Fruit fly (Drosophila melanogaster): Measurements from ENCODE around the gene Cp16.

Gene Cp16

DNA sequence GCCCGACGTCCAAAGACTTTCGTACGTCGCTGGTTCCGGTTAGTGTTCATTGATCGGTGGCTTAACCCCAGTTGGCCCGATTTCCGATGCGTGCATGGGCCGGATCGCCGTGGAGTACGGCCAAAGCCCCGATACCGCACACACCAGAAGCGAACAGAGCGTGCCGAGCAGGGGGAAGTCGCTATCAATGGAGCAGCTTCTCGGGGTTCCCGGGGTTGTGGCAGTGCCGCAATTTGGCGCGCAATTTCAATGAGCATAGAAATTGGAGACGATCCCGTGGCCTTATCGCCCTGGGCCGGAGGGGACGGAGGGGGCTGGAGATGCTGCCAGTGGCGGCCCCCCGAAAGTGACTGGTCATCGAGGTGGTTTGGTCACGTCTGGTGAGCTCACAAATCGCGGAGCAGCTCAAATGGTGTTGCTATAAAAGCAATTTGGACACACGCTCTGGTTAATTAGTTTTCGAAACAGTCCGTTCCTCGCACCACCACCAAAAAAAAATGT, at the start of gene Cp16:
TSS of gene Cp16 (plus strand) at position 451 of the 501 bp plus-strand sequence.
- TF ChIP-seq CG8478 (optimal IDR thresholded peaks at IDR 0.05) = no peak
- TF ChIP-seq usp (GFP tag; optimal IDR thresholded peaks at IDR 0.05) = no peak
- no peak for TF ChIP-seq pan (optimal IDR thresholded peaks at IDR 0.05)
- TF ChIP-seq psq (optimal IDR thresholded peaks at IDR 0.05) = no peak
- no peak for TF ChIP-seq Dll (optimal IDR thresholded peaks at IDR 0.05)
- TF ChIP-seq EcR (GFP tag; optimal IDR thresholded peaks at IDR 0.05) = no peak

DNA sequence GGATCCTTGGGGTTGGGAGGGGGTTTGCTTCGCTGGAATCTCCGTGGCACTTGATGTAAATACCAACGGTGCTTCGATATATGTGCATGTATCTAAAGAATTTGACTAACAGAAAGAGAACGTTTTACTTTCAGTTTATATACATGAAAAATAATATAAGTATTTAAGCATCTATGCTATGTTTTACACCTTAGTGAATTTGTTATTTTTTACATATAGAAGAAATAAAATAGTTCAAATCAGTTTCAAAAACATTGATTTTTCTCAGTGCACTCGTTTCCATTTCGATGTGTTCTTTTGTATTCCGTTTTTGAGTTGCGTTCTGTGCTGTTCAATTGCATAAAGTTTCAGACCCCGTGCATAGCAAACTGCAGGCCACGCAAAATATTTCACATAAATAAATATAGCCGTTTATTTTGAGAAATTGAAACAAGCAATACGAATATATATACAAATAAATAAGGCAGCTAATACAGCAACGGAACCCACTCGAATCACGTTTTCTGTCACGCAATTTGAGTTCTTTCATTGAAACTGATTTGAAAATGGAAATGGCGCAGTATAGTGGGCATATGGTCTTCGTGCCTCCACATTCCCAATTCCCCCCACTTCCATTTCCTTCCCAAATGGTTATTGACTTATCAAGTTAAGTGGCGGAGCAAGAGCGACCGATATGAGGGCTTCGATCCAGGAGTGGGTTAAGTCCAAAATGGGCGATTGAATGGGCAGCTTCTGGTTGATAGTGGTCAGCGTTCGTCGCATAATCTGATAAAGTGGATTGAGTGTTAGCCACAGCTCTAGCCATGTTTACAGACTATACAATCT, 49.0 kb upstream of the Cp16 start:
- TF ChIP-seq EcR (GFP tag; optimal IDR thresholded peaks at IDR 0.05) (no peak), pan (optimal IDR thresholded peaks at IDR 0.05) (no peak), Dll (optimal IDR thresholded peaks at IDR 0.05) (no peak), CG8478 (optimal IDR thresholded peaks at IDR 0.05) (no peak), usp (GFP tag; optimal IDR thresholded peaks at IDR 0.05) (no peak), psq (optimal IDR thresholded peaks at IDR 0.05) (no peak)

DNA sequence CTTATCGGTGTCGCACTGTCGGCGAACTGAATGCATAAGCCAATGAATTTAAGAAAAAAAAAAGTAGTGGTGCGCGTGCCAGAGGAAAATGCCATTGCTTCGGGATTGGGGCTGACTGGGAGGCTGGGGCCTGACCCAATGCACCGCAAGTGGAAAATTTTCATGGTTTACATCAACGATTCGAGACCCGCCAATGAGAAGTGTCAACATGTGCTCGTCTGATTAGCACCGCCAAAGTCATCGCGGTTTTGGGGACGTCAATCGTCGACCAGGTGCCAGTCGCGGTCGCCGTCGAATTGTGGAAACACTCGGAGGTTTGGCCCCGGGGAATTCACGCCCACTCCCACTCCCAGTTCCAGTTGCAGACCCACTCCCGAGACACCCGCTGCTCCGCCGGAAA, 48.0 kb upstream of the Cp16 start:
- TF ChIP-seq pan (optimal IDR thresholded peaks at IDR 0.05) (no peak), Dll (optimal IDR thresholded peaks at IDR 0.05) (no peak)

DNA sequence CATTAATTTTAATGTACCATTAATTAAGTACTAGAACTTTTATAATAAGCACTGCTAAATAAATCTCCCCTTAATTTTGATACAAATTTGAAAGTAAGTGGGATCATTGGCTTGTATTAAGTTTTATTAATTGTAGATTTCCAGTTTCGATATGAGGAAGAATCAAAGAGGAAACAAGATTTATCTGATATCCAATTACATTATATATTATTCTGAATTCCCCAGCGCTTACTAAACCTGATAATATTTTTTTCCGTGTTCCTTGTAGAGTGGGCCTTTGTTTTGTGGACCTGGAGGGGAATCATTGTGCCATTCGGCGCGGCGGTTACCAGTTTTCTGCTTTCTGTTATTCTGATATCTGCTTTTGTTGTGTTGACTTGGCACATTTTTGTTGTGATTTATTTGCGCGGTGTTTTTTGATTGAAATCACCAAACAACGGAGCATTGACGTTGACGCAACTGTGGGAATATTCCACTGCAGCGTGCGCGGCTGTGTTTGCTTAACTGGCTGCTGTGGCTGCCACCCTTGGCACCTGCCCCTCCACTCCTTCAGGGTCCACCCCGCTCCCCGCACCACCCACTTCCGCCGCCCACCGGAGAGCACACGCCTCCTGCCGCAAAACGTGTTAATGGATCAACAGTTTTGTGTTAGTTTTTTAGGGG, 47.2 kb upstream of the Cp16 start:
- no peak for TF ChIP-seq usp (GFP tag; optimal IDR thresholded peaks at IDR 0.05)
- no peak for TF ChIP-seq pan (optimal IDR thresholded peaks at IDR 0.05)
- no peak for TF ChIP-seq CG8478 (optimal IDR thresholded peaks at IDR 0.05)
- no peak for TF ChIP-seq EcR (GFP tag; optimal IDR thresholded peaks at IDR 0.05)
- TF ChIP-seq psq (optimal IDR thresholded peaks at IDR 0.05) = no peak
- TF ChIP-seq Dll (optimal IDR thresholded peaks at IDR 0.05) = no peak

DNA sequence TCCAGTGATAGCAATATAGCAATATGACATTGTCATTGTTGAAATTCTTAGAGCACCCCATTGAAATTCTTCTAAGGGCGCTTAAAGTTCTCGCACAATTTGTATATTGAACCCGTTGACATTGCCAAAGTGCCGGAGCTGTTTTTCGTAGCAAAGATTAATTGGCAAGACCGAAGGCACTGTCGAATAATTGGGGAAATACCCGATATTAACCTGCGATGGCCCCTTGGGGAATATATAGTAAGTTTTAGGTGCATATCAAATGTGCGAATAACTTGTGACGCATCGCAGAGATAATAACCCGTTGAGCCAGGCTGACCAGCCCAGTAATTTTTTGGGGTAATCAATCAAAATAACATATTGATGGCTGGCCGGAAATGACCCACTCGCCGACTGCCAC, 45.1 kb upstream of the Cp16 start:
- TF ChIP-seq Dll (optimal IDR thresholded peaks at IDR 0.05) = no peak
- TF ChIP-seq EcR (GFP tag; optimal IDR thresholded peaks at IDR 0.05) = no peak

DNA sequence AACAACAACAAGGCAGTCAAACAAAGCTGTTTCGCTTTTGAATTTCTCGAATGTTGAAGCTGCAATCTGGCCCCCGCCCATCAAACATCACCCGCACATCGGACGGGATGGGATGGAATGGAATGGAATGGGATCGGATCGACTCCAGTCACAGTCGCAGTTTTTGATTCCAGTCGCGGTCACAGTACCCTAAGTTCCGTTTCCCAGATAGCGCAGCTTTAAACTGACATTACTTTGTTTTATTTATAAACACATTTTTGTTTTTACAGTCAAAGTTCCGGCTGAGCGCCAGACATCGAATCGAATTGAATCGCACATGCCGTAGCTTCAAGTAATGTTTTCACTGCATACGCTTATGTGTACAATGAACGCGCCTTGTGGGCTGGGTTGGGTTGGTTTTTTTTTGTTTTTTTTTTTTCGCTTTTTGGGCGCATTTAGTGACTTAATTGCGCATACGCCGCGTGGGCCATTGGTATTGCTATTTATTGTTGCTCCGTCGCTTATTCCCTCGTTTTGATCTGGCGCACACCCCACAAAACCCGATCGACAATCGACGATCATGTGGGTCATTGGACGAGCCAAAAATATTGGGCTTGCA, 43.0 kb upstream of the Cp16 start:
- TF ChIP-seq CG8478 (optimal IDR thresholded peaks at IDR 0.05) = no peak
- peak; percentile 30 for TF ChIP-seq pan (optimal IDR thresholded peaks at IDR 0.05)

DNA sequence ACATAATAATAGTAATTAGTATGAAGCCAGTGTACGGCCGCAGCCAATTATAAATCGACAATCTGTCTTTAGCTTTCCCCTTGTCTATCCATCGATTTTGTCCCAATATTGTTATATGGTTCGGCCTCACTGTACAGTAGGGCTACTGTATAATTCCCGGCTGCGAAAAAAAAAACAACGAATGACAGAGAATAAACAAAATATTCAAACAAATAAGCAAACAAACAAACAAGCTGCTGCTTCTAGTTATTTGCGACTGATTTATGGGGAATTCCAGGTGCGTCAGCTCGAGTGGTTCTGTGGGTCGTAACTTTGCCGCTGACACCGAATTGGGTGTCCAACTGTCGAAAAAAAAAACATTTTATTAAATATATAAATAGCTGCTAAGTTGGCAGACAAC, 42.1 kb upstream of the Cp16 start:
- TF ChIP-seq Dll (optimal IDR thresholded peaks at IDR 0.05) = no peak

DNA sequence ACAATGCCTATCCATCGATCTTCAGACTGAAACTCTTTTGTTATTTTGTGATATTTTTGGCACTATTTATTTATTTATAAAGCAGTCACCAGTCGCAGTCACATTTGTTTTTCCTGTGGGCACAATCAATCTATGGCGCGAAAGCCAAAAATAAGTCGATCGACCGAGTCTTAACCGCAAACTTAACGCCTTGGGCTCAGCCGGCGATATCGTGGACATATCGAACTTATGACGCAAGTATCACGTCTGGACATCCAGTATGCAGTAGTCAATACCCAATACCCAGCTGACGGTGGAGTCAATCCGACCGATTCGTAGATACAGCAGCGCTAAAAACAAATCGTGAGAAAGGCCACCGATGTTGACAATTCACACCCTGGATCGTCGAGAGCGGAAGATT, 41.1 kb upstream of the Cp16 start:
- TF ChIP-seq EcR (GFP tag; optimal IDR thresholded peaks at IDR 0.05) (no peak), usp (GFP tag; optimal IDR thresholded peaks at IDR 0.05) (no peak), Dll (optimal IDR thresholded peaks at IDR 0.05) (no peak), pan (optimal IDR thresholded peaks at IDR 0.05) (no peak), CG8478 (optimal IDR thresholded peaks at IDR 0.05) (no peak), psq (optimal IDR thresholded peaks at IDR 0.05) (no peak)

DNA sequence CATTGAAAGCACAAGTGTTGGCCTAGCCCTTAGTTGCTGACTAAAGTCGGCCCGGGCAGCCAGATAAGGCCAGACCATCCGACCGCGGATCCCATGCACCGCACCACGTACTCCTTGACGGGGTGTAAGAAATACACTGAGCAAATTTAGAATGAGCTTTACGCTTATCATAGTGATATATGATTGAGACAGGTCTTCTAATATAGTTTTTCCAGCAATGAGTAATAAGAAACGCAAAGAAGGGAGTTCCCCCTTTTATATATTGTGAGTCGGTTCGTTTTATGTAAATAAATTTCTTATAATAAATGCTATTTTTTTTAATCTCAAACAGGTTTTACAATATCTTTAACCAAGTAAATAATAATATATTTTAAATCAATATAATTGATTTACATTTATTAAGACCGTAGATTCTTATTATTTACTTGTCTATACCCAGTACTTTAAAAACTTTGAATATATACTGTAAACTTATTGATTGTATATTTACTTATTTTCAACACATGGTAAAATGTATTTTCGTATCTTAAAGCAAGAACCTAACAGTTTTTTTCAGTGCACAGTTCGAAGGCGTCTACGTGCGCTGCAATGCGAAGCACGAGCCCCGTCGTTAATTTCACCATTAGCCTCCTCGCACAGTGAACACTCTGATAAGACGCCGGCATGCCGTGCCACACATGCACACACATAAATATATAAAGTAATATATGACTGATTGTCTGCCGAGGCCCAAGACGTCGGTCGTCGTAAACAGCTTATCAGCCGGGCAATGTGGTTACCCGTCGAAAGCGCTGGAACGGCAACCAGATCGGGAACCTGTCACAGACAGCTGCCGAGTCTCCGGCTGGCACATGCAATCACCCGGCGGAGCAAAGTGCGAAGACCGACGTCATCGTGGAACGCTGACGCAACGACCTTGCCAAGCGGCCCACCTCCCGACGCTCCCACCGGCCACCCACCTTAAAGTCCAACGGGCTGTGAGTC, 39.6 kb upstream of the Cp16 start:
- no peak for TF ChIP-seq CG8478 (optimal IDR thresholded peaks at IDR 0.05)
- TF ChIP-seq EcR (GFP tag; optimal IDR thresholded peaks at IDR 0.05) = no peak
- TF ChIP-seq Dll (optimal IDR thresholded peaks at IDR 0.05) = no peak
- no peak for TF ChIP-seq usp (GFP tag; optimal IDR thresholded peaks at IDR 0.05)

DNA sequence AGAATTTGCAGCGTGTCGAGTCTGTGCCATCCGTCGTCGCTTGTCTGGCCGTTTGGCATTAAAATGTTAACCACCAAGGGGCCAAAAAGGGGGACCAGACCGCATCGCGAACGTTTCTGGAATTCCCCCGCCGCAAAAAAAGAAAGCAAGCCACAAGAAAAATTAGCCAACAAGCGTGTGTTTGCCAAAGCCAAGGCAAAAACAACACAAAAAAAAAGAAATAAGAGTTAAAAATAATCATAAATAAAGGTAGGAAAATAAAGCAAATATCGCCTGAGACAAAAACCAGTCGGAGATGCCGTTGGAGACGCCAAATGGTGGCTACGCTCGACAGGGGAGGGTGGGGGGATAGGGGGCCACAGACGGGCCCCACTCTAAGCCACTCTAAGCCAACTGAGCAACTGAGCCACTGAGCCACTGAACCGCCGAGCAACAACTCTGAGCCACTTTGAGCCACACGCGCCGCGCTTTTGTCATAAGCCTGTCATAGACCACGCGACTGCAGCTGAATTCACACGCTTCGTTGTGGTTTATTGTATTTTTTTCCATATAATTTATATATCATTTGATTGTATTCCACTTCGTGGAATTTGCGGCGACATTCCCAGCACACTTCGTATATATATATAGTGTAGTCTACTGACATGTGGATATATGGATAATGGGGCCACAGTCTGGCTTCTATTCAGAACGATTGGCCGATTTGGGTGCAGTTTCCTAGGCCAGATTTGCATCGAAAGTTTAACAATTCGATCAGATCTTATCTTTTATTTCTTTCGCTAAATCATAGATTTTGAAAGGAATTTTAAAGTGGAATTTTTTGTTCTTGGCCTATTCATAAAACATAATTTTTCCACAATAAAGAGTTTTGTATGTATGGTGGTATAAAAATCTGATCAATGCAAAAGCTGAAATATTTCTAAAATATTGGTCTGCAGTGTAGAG, 37.9 kb upstream of the Cp16 start:
- TF ChIP-seq CG8478 (optimal IDR thresholded peaks at IDR 0.05) (no peak), usp (GFP tag; optimal IDR thresholded peaks at IDR 0.05) (no peak), EcR (GFP tag; optimal IDR thresholded peaks at IDR 0.05) (no peak), psq (optimal IDR thresholded peaks at IDR 0.05) (no peak), Dll (optimal IDR thresholded peaks at IDR 0.05) (no peak), pan (optimal IDR thresholded peaks at IDR 0.05) (no peak)

DNA sequence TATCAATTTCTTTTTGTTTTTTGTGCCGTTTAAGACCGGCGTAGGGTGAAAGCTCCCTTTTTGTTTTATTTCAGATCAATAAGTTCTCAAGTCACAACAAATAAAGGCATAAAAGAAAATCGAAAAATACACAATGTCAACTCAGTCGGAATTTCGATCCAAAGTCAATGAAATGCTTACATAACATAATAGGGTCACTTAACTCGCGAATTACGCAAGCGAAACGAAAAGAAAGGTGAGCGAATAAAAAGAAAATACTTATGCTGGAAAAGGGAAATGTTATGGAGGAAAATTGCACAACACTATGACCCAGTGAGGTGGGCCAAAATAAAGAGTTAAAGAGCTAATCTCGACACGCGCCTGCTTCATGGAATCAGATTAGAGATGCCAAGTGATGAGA, 35.8 kb upstream of the Cp16 start:
- TF ChIP-seq CG8478 (optimal IDR thresholded peaks at IDR 0.05) (no peak), EcR (GFP tag; optimal IDR thresholded peaks at IDR 0.05) (no peak)
